Fruit fly (Drosophila melanogaster) whole organism, embryonic: ENCODE results near the gene CG5641.
A peak's percentile ranks its signal among the peaks of the same experiment; 100 is the strongest.

ENCODE experiments used
- Atf6 ChIP-seq: fragments of 200-800 bp; sonication (Bioruptor generic); IDR thresholded peaks from 2 replicates; pipeline ENCODE4 v1.3.6; 2022; ENCODE audit warnings: missing biosample characterization, missing genetic modification characterization
- B-H1 ChIP-seq: fragments of 200-800 bp; sonication (Bioruptor generic); IDR thresholded peaks from 3 replicates; pipeline ENCODE4 v1.3.6; 2022; ENCODE audit warnings: missing biosample characterization, missing genetic modification characterization
- CG10274 ChIP-seq: fragments of 200-800 bp; sonication (Bioruptor generic); optimal IDR thresholded peaks from 3 replicates; lab custom pipeline; 2017; ENCODE audit warnings: missing biosample characterization, mild to moderate bottlenecking, missing genetic modification characterization
- CG11093 ChIP-seq: fragments of 200-800 bp; sonication (Bioruptor generic); IDR thresholded peaks from 3 replicates; pipeline ENCODE4 v1.3.6; 2022; ENCODE audit warnings: missing biosample characterization, missing genetic modification characterization
- CG11247 ChIP-seq: fragments of 200-800 bp; sonication (Bioruptor generic); IDR thresholded peaks from 2 replicates; pipeline ENCODE4 v1.3.6; 2022; ENCODE audit warnings: missing biosample characterization, missing genetic modification characterization
- CG12659 ChIP-seq: fragments of 200-800 bp; sonication (Bioruptor generic); optimal IDR thresholded peaks from 3 replicates; lab custom pipeline; 2017; ENCODE audit warnings: mild to moderate bottlenecking, missing biosample characterization, missing genetic modification reagents, missing genetic modification characterization
- CG15601 ChIP-seq: fragments of 200-800 bp; sonication (Bioruptor generic); optimal IDR thresholded peaks from 3 replicates; lab custom pipeline; 2019; ENCODE audit warnings: missing biosample characterization, mild to moderate bottlenecking, missing genetic modification characterization, moderate library complexity
- CG17385 ChIP-seq: fragments of 200-800 bp; sonication (Bioruptor generic); optimal IDR thresholded peaks from 3 replicates; lab custom pipeline; 2018; ENCODE audit warnings: missing biosample characterization, mild to moderate bottlenecking, missing genetic modification characterization
- CG18011 ChIP-seq: fragments of 200-800 bp; sonication (Bioruptor generic); optimal IDR thresholded peaks from 2 replicates; lab custom pipeline; 2017; ENCODE audit warnings: missing biosample characterization, missing genetic modification characterization, mild to moderate bottlenecking, moderate library complexity, missing genotype
- CG32532 ChIP-seq: fragments of 200-800 bp; sonication (Bioruptor generic); IDR thresholded peaks from 2 replicates; pipeline ENCODE4 v1.3.6; 2022; ENCODE audit warnings: missing biosample characterization, missing genetic modification characterization
- CG33213 ChIP-seq: fragments of 200-800 bp; sonication (Bioruptor generic); optimal IDR thresholded peaks from 3 replicates; lab custom pipeline; 2016; ENCODE audit warnings: missing biosample characterization, missing genetic modification characterization
- CG3995 ChIP-seq: fragments of 200-800 bp; sonication (Bioruptor generic); optimal IDR thresholded peaks from 3 replicates; lab custom pipeline; 2016; ENCODE audit warnings: missing biosample characterization, missing genetic modification characterization
- CG6654 ChIP-seq: fragments of 200-800 bp; sonication (Bioruptor generic); optimal IDR thresholded peaks from 2 replicates; lab custom pipeline; 2017; ENCODE audit warnings: missing biosample characterization, mild to moderate bottlenecking, missing genetic modification characterization
- CG8924 ChIP-seq: fragments of 200-800 bp; optimal IDR thresholded peaks from 3 replicates; lab custom pipeline; 2019; ENCODE audit warnings: missing biosample characterization, mild to moderate bottlenecking, missing genetic modification characterization, moderate library complexity
- D19B ChIP-seq: fragments of 200-800 bp; sonication (Bioruptor generic); optimal IDR thresholded peaks from 2 replicates; lab custom pipeline; 2017; ENCODE audit warnings: missing biosample characterization, mild to moderate bottlenecking, missing genetic modification characterization
- Dbx ChIP-seq: fragments of 200-800 bp; sonication (Bioruptor generic); IDR thresholded peaks from 3 replicates; pipeline ENCODE4 v1.3.6; 2022; ENCODE audit warnings: missing biosample characterization, missing genetic modification characterization
- Dll ChIP-seq: fragments of 200-800 bp; sonication (Bioruptor generic); IDR thresholded peaks from 4 replicates; pipeline ENCODE4 v1.3.6; 2022; ENCODE audit warnings: missing biosample characterization, missing genetic modification characterization; ENCODE audit not compliant: partially characterized antibody
- HLHmδ ChIP-seq: fragments of 200-800 bp; sonication (Bioruptor generic); optimal IDR thresholded peaks from 2 replicates; lab custom pipeline; 2018; ENCODE audit warnings: missing biosample characterization, mild to moderate bottlenecking, missing genetic modification characterization, moderate library complexity
- Sry-β ChIP-seq: fragments of 200-800 bp; sonication (Bioruptor generic); optimal IDR thresholded peaks from 2 replicates; lab custom pipeline; 2018; ENCODE audit warnings: missing biosample characterization, mild to moderate bottlenecking, missing genetic modification characterization, moderate library complexity
- Tbp ChIP-seq: fragments of >200 bp; optimal IDR thresholded peaks from 2 replicates; lab custom pipeline; 2018; ENCODE audit warnings: missing biosample characterization, missing genetic modification characterization
- ap ChIP-seq: fragments of 200-800 bp; sonication (Bioruptor generic); IDR thresholded peaks from 2 replicates; pipeline ENCODE4 v1.3.6; 2022; ENCODE audit warnings: missing biosample characterization, missing genetic modification characterization
- chinmo ChIP-seq: fragments of 200-800 bp; sonication (Bioruptor generic); IDR thresholded peaks from 4 replicates; pipeline ENCODE4 v1.3.6; 2022; ENCODE audit warnings: missing biosample characterization, missing genetic modification characterization; ENCODE audit not compliant: partially characterized antibody
- chn ChIP-seq: fragments of 200-800 bp; sonication (Bioruptor generic); optimal IDR thresholded peaks from 2 replicates; lab custom pipeline; 2016; ENCODE audit warnings: missing biosample characterization, missing genetic modification characterization
- corto ChIP-seq: fragments of 200-800 bp; sonication (Bioruptor generic); optimal IDR thresholded peaks from 2 replicates; lab custom pipeline; 2016; ENCODE audit warnings: missing biosample characterization, mild to moderate bottlenecking, missing genetic modification characterization, moderate library complexity
- emc ChIP-seq: fragments of 200-800 bp; sonication (Bioruptor generic); optimal IDR thresholded peaks from 2 replicates; lab custom pipeline; 2016; ENCODE audit warnings: missing biosample characterization, missing genetic modification characterization
- en ChIP-seq: fragments of 200-800 bp; sonication (Bioruptor generic); optimal IDR thresholded peaks from 2 replicates; lab custom pipeline; 2016; ENCODE audit warnings: missing biosample characterization, missing genetic modification characterization
- fu2 ChIP-seq: fragments of 200-800 bp; sonication (Bioruptor generic); optimal IDR thresholded peaks from 2 replicates; lab custom pipeline; 2016; ENCODE audit warnings: missing biosample characterization, missing genetic modification characterization
- gce ChIP-seq: fragments of 200-800 bp; sonication (Bioruptor generic); IDR thresholded peaks from 3 replicates; pipeline ENCODE4 v1.3.6; 2022; ENCODE audit warnings: missing biosample characterization, missing genetic modification characterization
- gro ChIP-seq: fragments of 200-800 bp; sonication (Bioruptor generic); optimal IDR thresholded peaks from 2 replicates; lab custom pipeline; 2016; ENCODE audit warnings: missing biosample characterization, missing genetic modification characterization
- mam ChIP-seq: fragments of 200-800 bp; sonication (Bioruptor generic); optimal IDR thresholded peaks from 3 replicates; lab custom pipeline; 2016; ENCODE audit warnings: missing biosample characterization, missing genetic modification characterization
- mirr ChIP-seq: fragments of 200-800 bp; sonication (Bioruptor generic); optimal IDR thresholded peaks from 3 replicates; lab custom pipeline; 2018; ENCODE audit warnings: missing biosample characterization, mild to moderate bottlenecking, missing genetic modification characterization
- nmo ChIP-seq: fragments of 200-800 bp; sonication (Bioruptor generic); optimal IDR thresholded peaks from 2 replicates; lab custom pipeline; 2018; ENCODE audit warnings: missing biosample characterization, mild to moderate bottlenecking, missing genetic modification characterization, moderate library complexity
- pita ChIP-seq: fragments of 200-800 bp; sonication (Bioruptor generic); optimal IDR thresholded peaks from 2 replicates; lab custom pipeline; 2017; ENCODE audit warnings: missing biosample characterization, mild to moderate bottlenecking, missing genetic modification characterization
- sqz ChIP-seq: fragments of 200-800 bp; sonication (Bioruptor generic); optimal IDR thresholded peaks from 3 replicates; lab custom pipeline; 2018; ENCODE audit warnings: missing biosample characterization, mild to moderate bottlenecking, missing genetic modification characterization
- tna ChIP-seq: fragments of 200-800 bp; sonication (Bioruptor generic); IDR thresholded peaks from 2 replicates; pipeline ENCODE4 v1.3.6; 2022; ENCODE audit warnings: missing biosample characterization, missing genetic modification characterization; ENCODE audit not compliant: partially characterized antibody
- usp ChIP-seq: fragments of >200 bp; optimal IDR thresholded peaks from 2 replicates; lab custom pipeline; 2017; ENCODE audit warnings: missing biosample characterization, missing genetic modification characterization
- vvl ChIP-seq: fragments of 200-800 bp; sonication (Bioruptor generic); IDR thresholded peaks from 2 replicates; pipeline ENCODE4 v1.3.6; 2022; ENCODE audit warnings: missing biosample characterization, missing genetic modification characterization

CG5641 gene

dm6 chr3R:12439401-12440143 lies 10.5 kb upstream of the CG5641 start, which contains the start of gene Desat1 (continued):
- TF ChIP-seq CG33213 (no peak), CG32532 (GFP tag; lab: Robert Waterston, UW) (no peak), CG12659 (GFP tag; lab: Kevin White, UChicago) (peak; percentile 23), vvl (GFP tag; lab: Robert Waterston, UW) (no peak), Sry-β (GFP tag; lab: Kevin White, UChicago) (peak; percentile 55), nmo (peak; percentile 22), CG8924 (tag; lab: Kevin White, UChicago) (peak; percentile 34), en (GFP tag; lab: Kevin White, UChicago) (no peak), pita (no peak), corto (GFP tag; lab: Kevin White, UChicago) (no peak), gce (GFP tag; lab: Robert Waterston, UW) (no peak), Atf6 (no peak), Tbp (GFP tag; lab: Kevin White, UChicago) (no peak), mirr (GFP tag; lab: Kevin White, UChicago) (no peak), Dll (GFP tag; lab: Robert Waterston, UW) (peak; percentile 93), fu2 (GFP tag; lab: Kevin White, UChicago) (no peak), CG18011 (GFP tag; lab: Kevin White, UChicago) (no peak)

dm6 chr3R:12439039-12439400 lies 9.9 kb upstream of the CG5641 start, which contains the start of the genes CG17207 and CG46427:
TSS of gene CG17207 (minus strand) at chr3R:12439139.
TSS of gene CG46427 (minus strand) at chr3R:12439139.
- TF ChIP-seq CG17385 (GFP tag; lab: Kevin White, UChicago) (no peak), gro (GFP tag; lab: Kevin White, UChicago) (no peak), sqz (no peak), ap (GFP tag; lab: Robert Waterston, UW) (no peak)
- TF ChIP-seq, all 482 proteins: peak for 0

- TF ChIP-seq pita: no peak
- TF ChIP-seq usp (GFP tag; lab: Kevin White, UChicago): no peak
- no peak for TF ChIP-seq CG11093 (GFP tag; lab: Robert Waterston, UW)
- no peak for TF ChIP-seq chinmo (GFP tag; lab: Robert Waterston, UW)
- TF ChIP-seq Dbx (GFP tag; lab: Robert Waterston, UW): no peak
- TF ChIP-seq CG6654 (GFP tag; lab: Kevin White, UChicago): no peak
- TF ChIP-seq tna: no peak
- no peak for TF ChIP-seq D19B
- no peak for TF ChIP-seq CG3995 (GFP tag; lab: Kevin White, UChicago)
- no peak for TF ChIP-seq emc (GFP tag; lab: Kevin White, UChicago)
- no peak for TF ChIP-seq CG11247 (GFP tag; lab: Robert Waterston, UW)
- TF ChIP-seq chn (GFP tag; lab: Kevin White, UChicago): no peak
- TF ChIP-seq CG15601: no peak
- no peak for TF ChIP-seq gro (GFP tag; lab: Kevin White, UChicago)
- TF ChIP-seq CG10274 (GFP tag; lab: Kevin White, UChicago): no peak
- no peak for TF ChIP-seq B-H1 (GFP tag; lab: Robert Waterston, UW)
- TF ChIP-seq mam: no peak
- no peak for TF ChIP-seq HLHmδ (GFP tag; lab: Kevin White, UChicago)
These were observed 6.9 kb upstream of the CG5641 start, which contains the start of gene Desat2 for dm6 chr3R:12435948-12436347. TSS of gene Desat2 (plus strand) at chr3R:12436248.
